Worm (Caenorhabditis elegans) whole organism, L2 larva: ENCODE data around the gene str-146.
A peak's percentile ranks its signal among the peaks of the same experiment; 100 is the strongest.

Source experiments
- C34F6.9 ChIP-seq: fragments of 150-350 bp; optimal IDR thresholded peaks from 2 replicates; lab custom pipeline; 2014; ENCODE audit warnings: missing biosample characterization, missing genetic modification characterization
- F13H6.1 ChIP-seq: sonication (generic microtip); optimal IDR thresholded peaks from 2 replicates; lab custom pipeline; 2016; ENCODE audit warnings: missing genetic modification characterization, missing compliant biosample characterization
- R02D3.7 ChIP-seq: fragments of 150-350 bp; optimal IDR thresholded peaks from 2 replicates; lab custom pipeline; 2014; ENCODE audit warnings: missing biosample characterization, missing genetic modification characterization
- Y55F3AM.14 ChIP-seq: fragments of 200-800 bp; sonication (Bioruptor generic); optimal IDR thresholded peaks from 2 replicates; lab custom pipeline; 2018; ENCODE audit warnings: mild to moderate bottlenecking, missing genetic modification characterization, missing compliant biosample characterization
- ZK546.5 ChIP-seq: sonication (generic microtip); optimal IDR thresholded peaks from 2 replicates; lab custom pipeline; 2017; ENCODE audit warnings: missing biosample characterization, missing genetic modification characterization
- aly-2 ChIP-seq: fragments of 150-350 bp; optimal IDR thresholded peaks from 2 replicates; lab custom pipeline; 2014; ENCODE audit warnings: missing biosample characterization, missing genetic modification characterization
- ama-1 ChIP-seq: fragments of 150-350 bp; optimal IDR thresholded peaks from 2 replicates; lab custom pipeline; 2018; ENCODE audit warnings: inconsistent platforms
- blmp-1 ChIP-seq: sonication (generic microtip); optimal IDR thresholded peaks from 2 replicates; lab custom pipeline; 2017; ENCODE audit warnings: missing genetic modification characterization, mild to moderate bottlenecking, missing compliant biosample characterization, antibody characterized with exemption, moderate library complexity; ENCODE audit not compliant: insufficient read depth
- ceh-16 ChIP-seq: fragments of 150-350 bp; optimal IDR thresholded peaks from 2 replicates; lab custom pipeline; 2014; ENCODE audit warnings: missing biosample characterization, missing genetic modification characterization
- ceh-82 ChIP-seq: fragments of 150-350 bp; optimal IDR thresholded peaks from 2 replicates; lab custom pipeline; 2014; ENCODE audit warnings: missing biosample characterization, missing genetic modification characterization
- crh-2 ChIP-seq: sonication (generic microtip); optimal IDR thresholded peaks from 2 replicates; lab custom pipeline; 2017; ENCODE audit warnings: missing biosample characterization, missing genetic modification characterization
- dmd-4 ChIP-seq: sonication (generic microtip); optimal IDR thresholded peaks from 2 replicates; lab custom pipeline; 2017; ENCODE audit warnings: missing biosample characterization, missing genetic modification characterization
- egl-27 ChIP-seq: sonication (generic microtip); optimal IDR thresholded peaks from 3 replicates; lab custom pipeline; 2017; ENCODE audit warnings: missing biosample characterization, missing genetic modification reagents, missing genetic modification characterization
- elt-1 ChIP-seq: fragments of 150-350 bp; optimal IDR thresholded peaks from 2 replicates; lab custom pipeline; 2014; ENCODE audit warnings: missing biosample characterization, missing genetic modification characterization
- lin-11 ChIP-seq: fragments of 150-350 bp; sonication (generic microtip); optimal IDR thresholded peaks from 2 replicates; lab custom pipeline; 2014; ENCODE audit warnings: missing biosample characterization, missing genetic modification characterization, inconsistent platforms, mixed read lengths
- lin-13 ChIP-seq: fragments of 150-350 bp; optimal IDR thresholded peaks from 2 replicates; lab custom pipeline; 2014; ENCODE audit warnings: missing biosample characterization, missing genetic modification reagents, missing genetic modification characterization
- lsy-2 ChIP-seq, 2 experiments: fragments of 150-350 bp in 1 of 2; sonication (generic microtip) in 1 of 2; optimal IDR thresholded peaks; 2 replicates each; lab custom pipeline; 2014 to 2017; ENCODE audit warnings: missing biosample characterization in 2 of 2, missing genetic modification characterization in 2 of 2
- mab-5 ChIP-seq: fragments of 150-350 bp; optimal IDR thresholded peaks from 2 replicates; lab custom pipeline; 2014; ENCODE audit warnings: missing biosample characterization, missing genetic modification characterization
- mdl-1 ChIP-seq, 2 experiments: fragments of 150-350 bp in 1 of 2; sonication (generic microtip) in 1 of 2; optimal IDR thresholded peaks; 2 replicates each; lab custom pipeline; 2017; ENCODE audit warnings: missing biosample characterization in 2 of 2, missing genetic modification characterization in 2 of 2
- nhr-10 ChIP-seq: sonication (generic microtip); optimal IDR thresholded peaks from 2 replicates; lab custom pipeline; 2017; ENCODE audit warnings: missing biosample characterization, missing genetic modification characterization
- nhr-11 ChIP-seq: fragments of 150-350 bp; optimal IDR thresholded peaks from 2 replicates; lab custom pipeline; 2014; ENCODE audit warnings: missing biosample characterization, missing genetic modification characterization
- nhr-12 ChIP-seq: fragments of 150-350 bp; optimal IDR thresholded peaks from 2 replicates; lab custom pipeline; 2014; ENCODE audit warnings: missing biosample characterization, missing genetic modification characterization
- nhr-21 ChIP-seq: fragments of 150-350 bp; optimal IDR thresholded peaks from 2 replicates; lab custom pipeline; 2014; ENCODE audit warnings: missing biosample characterization, missing genetic modification characterization
- nhr-237 ChIP-seq: fragments of 150-350 bp; optimal IDR thresholded peaks from 2 replicates; lab custom pipeline; 2014; ENCODE audit warnings: missing biosample characterization, missing genetic modification characterization
- nhr-25 ChIP-seq: fragments of 150-350 bp; sonication (generic microtip); optimal IDR thresholded peaks from 3 replicates; lab custom pipeline; 2014; ENCODE audit warnings: missing biosample characterization, missing genetic modification characterization
- nhr-6 ChIP-seq: fragments of 150-350 bp; optimal IDR thresholded peaks from 2 replicates; lab custom pipeline; 2014; ENCODE audit warnings: missing biosample characterization, missing genetic modification characterization
- nhr-77 ChIP-seq: fragments of 150-350 bp; optimal IDR thresholded peaks from 2 replicates; lab custom pipeline; 2014; ENCODE audit warnings: missing biosample characterization, missing genetic modification characterization
- peb-1 ChIP-seq: fragments of 150-350 bp; optimal IDR thresholded peaks from 2 replicates; lab custom pipeline; 2014; ENCODE audit warnings: missing biosample characterization, missing genetic modification characterization
- sem-4 ChIP-seq: fragments of 150-350 bp; optimal IDR thresholded peaks from 2 replicates; lab custom pipeline; 2014; ENCODE audit warnings: missing biosample characterization, missing genetic modification reagents, missing genetic modification characterization
- skn-1 ChIP-seq: sonication (generic microtip); optimal IDR thresholded peaks from 2 replicates; lab custom pipeline; 2017; ENCODE audit warnings: missing biosample characterization, missing genetic modification characterization
- sma-3 ChIP-seq: sonication (generic microtip); optimal IDR thresholded peaks from 2 replicates; lab custom pipeline; 2016; ENCODE audit warnings: missing genetic modification reagents, missing genetic modification characterization, missing compliant biosample characterization
- snpc-4 ChIP-seq: fragments of 150-350 bp; optimal IDR thresholded peaks from 2 replicates; lab custom pipeline; 2014; ENCODE audit warnings: missing biosample characterization, missing genetic modification characterization
- unc-39 ChIP-seq: fragments of 150-350 bp; optimal IDR thresholded peaks from 2 replicates; lab custom pipeline; 2014; ENCODE audit warnings: missing biosample characterization, missing genetic modification characterization
- unc-62 ChIP-seq: fragments of 150-350 bp; optimal IDR thresholded peaks from 2 replicates; lab custom pipeline; 2014; ENCODE audit warnings: missing biosample characterization, missing genetic modification reagents, missing genetic modification characterization
- ztf-1 ChIP-seq: fragments of 200-800 bp; sonication (Bioruptor generic); conservative IDR thresholded peaks from 2 replicates; pipeline ENCODE4 v1.3.6; 2022; ENCODE audit warnings: missing genetic modification characterization, missing compliant biosample characterization
- ztf-11 ChIP-seq: sonication (generic microtip); optimal IDR thresholded peaks from 2 replicates; lab custom pipeline; 2017; ENCODE audit warnings: missing biosample characterization, missing genetic modification characterization
- ztf-4 ChIP-seq: fragments of 150-350 bp; optimal IDR thresholded peaks from 2 replicates; lab custom pipeline; 2014; ENCODE audit warnings: missing biosample characterization, missing genetic modification characterization

The str-146 gene

ce11 chrV:8110816-8111215, 15.5 kb upstream of the str-146 start:
- TF ChIP-seq F13H6.1 (peak; percentile 11), sem-4 (tag; lab: Kevin White, UChicago) (no peak)

- TF ChIP-seq Y55F3AM.14 (GFP tag; lab: Kevin White, UChicago) = no peak
- no peak for TF ChIP-seq aly-2 (tag; lab: Kevin White, UChicago)
Measured at ce11 chrV:8108670-8109069, 13.4 kb upstream of the str-146 start, which contains the start of gene myo-5. Gene myo-5, plus strand, starts transcription at chrV:8108970.

ce11 chrV:8104473-8104872, 9.2 kb upstream of the str-146 start, which contains the start of gene srlf-16:
Gene srlf-16, plus strand, starts transcription at chrV:8104773.
- TF ChIP-seq ztf-1 (GFP tag; lab: Robert Waterston, UW) (no peak), nhr-11 (no peak), ceh-16 (no peak), crh-2 (no peak), ztf-4 (no peak), Y55F3AM.14 (GFP tag; lab: Kevin White, UChicago) (no peak), dmd-4 (tag; lab: Kevin White, UChicago) (no peak), lin-11 (tag; lab: Kevin White, UChicago) (no peak), nhr-237 (no peak), lsy-2 (tag; optimal IDR thresholded peaks at IDR 0.05; lab: Kevin White, UChicago) (no peak), lin-13 (GFP tag; lab: Kevin White, UChicago) (no peak), nhr-21 (no peak), elt-1 (tag; lab: Kevin White, UChicago) (no peak), peb-1 (no peak), nhr-6 (tag; lab: Kevin White, UChicago) (no peak), blmp-1 (no peak), ceh-82 (tag; lab: Kevin White, UChicago) (no peak), ama-1 (lab: Kevin White, UChicago) (no peak)

ce11 chrV:8102960-8103359, 7.7 kb upstream of the str-146 start, which contains the start of gene str-90:
Gene str-90, plus strand, starts transcription at chrV:8103260.
- TF ChIP-seq ceh-16 = no peak
- no peak for TF ChIP-seq lin-13 (GFP tag; lab: Kevin White, UChicago)
- TF ChIP-seq nhr-11 = no peak
- TF ChIP-seq lsy-2 (tag; optimal IDR thresholded peaks at IDR 0.05; lab: Kevin White, UChicago) = no peak
- TF ChIP-seq nhr-12 = no peak
- TF ChIP-seq ZK546.5 (tag; lab: Kevin White, UChicago) = no peak
- no peak for TF ChIP-seq ceh-82 (tag; lab: Kevin White, UChicago)
- no peak for TF ChIP-seq snpc-4 (tag; lab: Kevin White, UChicago)
- TF ChIP-seq skn-1 (tag; lab: Kevin White, UChicago) = no peak
- no peak for TF ChIP-seq nhr-25 (tag; lab: Kevin White, UChicago)
- no peak for TF ChIP-seq F13H6.1
- no peak for TF ChIP-seq C34F6.9

ce11 chrV:8099306-8099705, 4.0 kb upstream of the str-146 start, which contains the start of gene sdz-23:
Gene sdz-23, plus strand, starts transcription at chrV:8099606.
- TF ChIP-seq lsy-2 (tag; optimal IDR thresholded peaks at IDR 0.05; lab: Kevin White, UChicago) (no peak), nhr-25 (tag; lab: Kevin White, UChicago) (no peak), nhr-77 (no peak), Y55F3AM.14 (GFP tag; lab: Kevin White, UChicago) (no peak), ceh-16 (no peak), sem-4 (tag; lab: Kevin White, UChicago) (no peak), egl-27 (tag; lab: Kevin White, UChicago) (no peak)

ce11 chrV:8098239-8098638, 3.0 kb upstream of the str-146 start, which contains the start of gene str-145:
Gene str-145, minus strand, starts transcription at chrV:8098339.
- TF ChIP-seq ZK546.5 (tag; lab: Kevin White, UChicago) (no peak), nhr-11 (no peak), dmd-4 (tag; lab: Kevin White, UChicago) (no peak), ztf-1 (GFP tag; lab: Robert Waterston, UW) (no peak), mdl-1 (tag; optimal IDR thresholded peaks at IDR 0.05; lab: Kevin White, UChicago) (no peak), egl-27 (tag; lab: Kevin White, UChicago) (no peak), mab-5 (tag; lab: Kevin White, UChicago) (no peak), R02D3.7 (tag; lab: Kevin White, UChicago) (no peak), unc-39 (no peak), nhr-21 (no peak), crh-2 (no peak), elt-1 (tag; lab: Kevin White, UChicago) (no peak), ztf-11 (tag; lab: Kevin White, UChicago) (no peak), ama-1 (lab: Kevin White, UChicago) (no peak), nhr-12 (no peak), unc-62 (GFP tag; lab: Kevin White, UChicago) (no peak), sma-3 (GFP tag; lab: Kevin White, UChicago) (no peak), nhr-10 (tag; lab: Kevin White, UChicago) (no peak), sem-4 (tag; lab: Kevin White, UChicago) (no peak), Y55F3AM.14 (GFP tag; lab: Kevin White, UChicago) (no peak)
- TF ChIP-seq, all 48 proteins: peak for 0
